Worm (Caenorhabditis elegans) whole organism, young adult: Measurements from ENCODE around the gene C23H3.9.
A peak's percentile ranks its signal among the peaks of the same experiment; 100 is the strongest.

Experiments
- C06A6.2 ChIP-seq: fragments of 200-800 bp; sonication (Bioruptor generic); conservative IDR thresholded peaks from 2 replicates; pipeline ENCODE4 v1.3.6; 2022; ENCODE audit warnings: missing genetic modification characterization, missing compliant biosample characterization
- D2030.7 ChIP-seq: fragments of 200-800 bp; sonication (Bioruptor generic); IDR thresholded peaks from 2 replicates; pipeline ENCODE4 v1.3.6; 2022; ENCODE audit warnings: missing genetic modification reagents, missing genetic modification characterization, missing compliant biosample characterization
- F23B12.7 ChIP-seq: sonication (generic microtip); optimal IDR thresholded peaks from 2 replicates; lab custom pipeline; 2017; ENCODE audit warnings: missing genetic modification characterization, mild to moderate bottlenecking, missing compliant biosample characterization, antibody characterized with exemption, moderate library complexity; ENCODE audit not compliant: insufficient read depth
- F49E8.2 ChIP-seq: sonication (generic microtip); optimal IDR thresholded peaks from 3 replicates; lab custom pipeline; 2017; ENCODE audit warnings: missing genetic modification characterization, mild to moderate bottlenecking, missing compliant biosample characterization, antibody characterized with exemption, moderate library complexity; ENCODE audit not compliant: insufficient read depth
- F55B11.4 ChIP-seq: sonication (generic microtip); optimal IDR thresholded peaks from 2 replicates; lab custom pipeline; 2016; ENCODE audit warnings: missing compliant biosample characterization, missing genetic modification characterization, borderline replicate concordance; ENCODE audit not compliant: insufficient read depth
- F57C9.4 ChIP-seq: sonication (generic microtip); optimal IDR thresholded peaks from 2 replicates; lab custom pipeline; 2017; ENCODE audit warnings: mild to moderate bottlenecking, missing genetic modification characterization, missing compliant biosample characterization
- ZK185.1 ChIP-seq: sonication (generic microtip); optimal IDR thresholded peaks from 2 replicates; lab custom pipeline; 2016; ENCODE audit warnings: mild to moderate bottlenecking, missing genetic modification characterization, missing compliant biosample characterization; ENCODE audit not compliant: poor library complexity, severe bottlenecking
- ama-1 ChIP-seq, 3 experiments: fragments of 150-350 bp in 1 of 3; sonication (generic microtip) in 2 of 3; optimal IDR thresholded peaks; 2 replicates each; lab custom pipeline; 2014 to 2018; ENCODE audit warnings: missing biosample characterization in 2 of 3, missing genetic modification characterization in 2 of 3, missing genetic modification reagents in 2 of 3
- athp-1 ChIP-seq: sonication (generic microtip); optimal IDR thresholded peaks from 2 replicates; lab custom pipeline; 2017; ENCODE audit warnings: mild to moderate bottlenecking, missing genetic modification characterization, missing compliant biosample characterization
- attf-3 ChIP-seq: fragments of 200-800 bp; sonication (Bioruptor generic); conservative IDR thresholded peaks from 2 replicates; pipeline ENCODE4 v1.3.6; 2022; ENCODE audit warnings: missing genetic modification reagents, missing genetic modification characterization, missing compliant biosample characterization
- bed-1 ChIP-seq: fragments of 200-800 bp; sonication (Bioruptor generic); IDR thresholded peaks from 2 replicates; pipeline ENCODE4 v1.3.6; 2022; ENCODE audit warnings: missing genetic modification reagents, missing genetic modification characterization, missing compliant biosample characterization
- ccch-3 ChIP-seq: fragments of 200-800 bp; sonication (Bioruptor generic); optimal IDR thresholded peaks from 2 replicates; lab custom pipeline; 2018; ENCODE audit warnings: mild to moderate bottlenecking, missing genetic modification characterization, missing compliant biosample characterization
- cebp-1 ChIP-seq, 2 experiments: fragments of 200-800 bp in 1 of 2; sonication (Bioruptor generic) in 1 of 2; sonication (generic microtip) in 1 of 2; IDR thresholded peaks in 1 of 2; optimal IDR thresholded peaks in 1 of 2; 2 replicates each; pipeline versions ENCODE4 v1.3.6 to Lab custom; 2017 to 2022; ENCODE audit warnings: missing compliant biosample characterization in 2 of 2, missing genetic modification characterization in 2 of 2, mild to moderate bottlenecking in 1 of 2, missing genetic modification reagents in 1 of 2, moderate library complexity in 1 of 2
- ceh-27 ChIP-seq: fragments of 200-800 bp; sonication (Bioruptor generic); optimal IDR thresholded peaks from 2 replicates; lab custom pipeline; 2018; ENCODE audit warnings: mild to moderate bottlenecking, missing genetic modification characterization, moderate library complexity, missing compliant biosample characterization
- ceh-40 ChIP-seq: fragments of 200-800 bp; sonication (Bioruptor generic); IDR thresholded peaks from 2 replicates; pipeline ENCODE4 v1.3.6; 2022; ENCODE audit warnings: missing genetic modification characterization, missing compliant biosample characterization
- die-1 ChIP-seq: sonication (generic microtip); optimal IDR thresholded peaks from 2 replicates; lab custom pipeline; 2016; ENCODE audit warnings: missing genotype, mild to moderate bottlenecking, missing genetic modification characterization, missing compliant biosample characterization
- dox-1 ChIP-seq: fragments of 200-800 bp; sonication (Bioruptor generic); IDR thresholded peaks from 2 replicates; pipeline ENCODE4 v1.3.6; 2022; ENCODE audit warnings: missing genetic modification reagents, missing genetic modification characterization, missing compliant biosample characterization
- dpl-1 ChIP-seq: fragments of 150-350 bp; optimal IDR thresholded peaks from 2 replicates; lab custom pipeline; 2014; ENCODE audit warnings: missing biosample characterization, missing genetic modification reagents, missing genetic modification characterization
- efl-1 ChIP-seq: fragments of 150-350 bp; optimal IDR thresholded peaks from 2 replicates; lab custom pipeline; 2014; ENCODE audit warnings: missing biosample characterization, missing genetic modification reagents, missing genetic modification characterization
- hsf-1 ChIP-seq: fragments of 200-800 bp; sonication (Bioruptor generic); IDR thresholded peaks from 2 replicates; pipeline ENCODE4 v1.3.6; 2022; ENCODE audit warnings: missing genetic modification reagents, missing genetic modification characterization, missing compliant biosample characterization
- lag-1 ChIP-seq: fragments of 200-800 bp; sonication (Bioruptor generic); IDR thresholded peaks from 2 replicates; pipeline ENCODE4 v1.3.6; 2022; ENCODE audit warnings: missing genetic modification reagents, missing genetic modification characterization, missing compliant biosample characterization
- let-607 ChIP-seq, 2 experiments: fragments of 200-800 bp in 1 of 2; sonication (Bioruptor generic) in 1 of 2; sonication (generic microtip) in 1 of 2; optimal IDR thresholded peaks; 2 replicates each; lab custom pipeline; 2016 to 2018; ENCODE audit warnings: mild to moderate bottlenecking in 2 of 2, missing compliant biosample characterization in 2 of 2, missing genetic modification characterization in 2 of 2, moderate library complexity in 2 of 2, missing genotype in 1 of 2
- lin-35 ChIP-seq, 3 experiments: fragments of 150-350 bp in 2 of 3; sonication (generic microtip) in 1 of 3; optimal IDR thresholded peaks; 2 replicates each; lab custom pipeline; 2014 to 2018; ENCODE audit warnings: missing biosample characterization in 3 of 3, missing genetic modification characterization in 3 of 3, missing genetic modification reagents in 3 of 3
- lin-40 ChIP-seq: sonication (generic microtip); optimal IDR thresholded peaks from 2 replicates; lab custom pipeline; 2016; ENCODE audit warnings: missing genetic modification characterization, mild to moderate bottlenecking, missing compliant biosample characterization, missing genotype, missing genetic modification reagents
- lin-54 ChIP-seq: fragments of 200-800 bp; sonication (Bioruptor generic); optimal IDR thresholded peaks from 2 replicates; lab custom pipeline; 2018; ENCODE audit warnings: mild to moderate bottlenecking, missing genetic modification characterization, missing compliant biosample characterization
- lir-1 ChIP-seq: fragments of 200-800 bp; sonication (Bioruptor generic); conservative IDR thresholded peaks from 2 replicates; pipeline ENCODE4 v1.3.6; 2022; ENCODE audit warnings: missing genetic modification reagents, missing genetic modification characterization, missing compliant biosample characterization
- lsy-27 ChIP-seq: sonication (generic microtip); optimal IDR thresholded peaks from 2 replicates; lab custom pipeline; 2017; ENCODE audit warnings: missing genetic modification characterization, mild to moderate bottlenecking, missing compliant biosample characterization, antibody characterized with exemption, missing genotype, borderline replicate concordance; ENCODE audit not compliant: insufficient read depth
- madf-10 ChIP-seq: sonication (generic microtip); optimal IDR thresholded peaks from 2 replicates; lab custom pipeline; 2016; ENCODE audit warnings: mild to moderate bottlenecking, missing genetic modification characterization, missing compliant biosample characterization
- madf-6 ChIP-seq: fragments of 200-800 bp; sonication (Bioruptor generic); IDR thresholded peaks from 2 replicates; pipeline ENCODE4 v1.3.6; 2022; ENCODE audit warnings: missing genetic modification reagents, missing genetic modification characterization, missing compliant biosample characterization
- mcd-1 ChIP-seq: fragments of 200-800 bp; sonication (Bioruptor generic); IDR thresholded peaks from 2 replicates; pipeline ENCODE4 v1.3.6; 2022; ENCODE audit warnings: missing genetic modification reagents, missing genetic modification characterization, missing compliant biosample characterization
- mel-28 ChIP-seq: sonication (generic microtip); optimal IDR thresholded peaks from 2 replicates; lab custom pipeline; 2016; ENCODE audit warnings: borderline replicate concordance, mild to moderate bottlenecking, missing genetic modification characterization, missing compliant biosample characterization
- mxl-1 ChIP-seq: sonication (generic microtip); optimal IDR thresholded peaks from 2 replicates; lab custom pipeline; 2016; ENCODE audit warnings: missing genetic modification characterization, missing compliant biosample characterization
- nhr-120 ChIP-seq: fragments of 200-800 bp; sonication (Bioruptor generic); IDR thresholded peaks from 2 replicates; pipeline ENCODE4 v1.3.6; 2022; ENCODE audit warnings: missing genetic modification characterization, missing compliant biosample characterization
- nhr-80 ChIP-seq: sonication (generic microtip); optimal IDR thresholded peaks from 2 replicates; lab custom pipeline; 2016; ENCODE audit warnings: missing genetic modification characterization, missing compliant biosample characterization
- pha-4 ChIP-seq: fragments of 150-350 bp; sonication (generic microtip); optimal IDR thresholded peaks from 2 replicates; lab custom pipeline; 2014; ENCODE audit warnings: missing biosample characterization, missing genetic modification reagents, missing genetic modification characterization
- rcor-1 ChIP-seq: fragments of 200-800 bp; sonication (Bioruptor generic); IDR thresholded peaks from 2 replicates; pipeline ENCODE4 v1.3.6; 2022; ENCODE audit warnings: missing genetic modification reagents, missing genetic modification characterization, missing compliant biosample characterization
- rec-8 ChIP-seq, 2 experiments: sonication (generic microtip); optimal IDR thresholded peaks; 2 replicates each; lab custom pipeline; 2016; ENCODE audit warnings: mild to moderate bottlenecking in 2 of 2, missing genetic modification characterization in 2 of 2, missing genetic modification reagents in 2 of 2, missing genotype in 2 of 2, missing biosample characterization in 1 of 2, missing compliant biosample characterization in 1 of 2, moderate library complexity in 1 of 2
- sdz-38 ChIP-seq: sonication (generic microtip); optimal IDR thresholded peaks from 2 replicates; lab custom pipeline; 2016; ENCODE audit warnings: missing genotype, missing genetic modification characterization, missing compliant biosample characterization
- snpc-4 ChIP-seq, 5 experiments: fragments of 150-350 bp in 1 of 5; sonication (generic microtip) in 4 of 5; optimal IDR thresholded peaks; 2 replicates each; lab custom pipeline; 2014 to 2018; ENCODE audit warnings: missing genetic modification characterization in 5 of 5, missing biosample characterization in 3 of 5, antibody characterized with exemption in 2 of 5, mild to moderate bottlenecking in 2 of 5, missing compliant biosample characterization in 2 of 5, missing genotype in 2 of 5, moderate library complexity in 2 of 5, missing genetic modification reagents in 1 of 5
- tlf-1 ChIP-seq: fragments of 200-800 bp; sonication (Bioruptor generic); optimal IDR thresholded peaks from 2 replicates; lab custom pipeline; 2018; ENCODE audit warnings: mild to moderate bottlenecking, missing genetic modification characterization, missing compliant biosample characterization
- xnd-1 ChIP-seq: sonication (generic microtip); optimal IDR thresholded peaks from 2 replicates; lab custom pipeline; 2016; ENCODE audit warnings: missing genotype, missing genetic modification reagents, missing genetic modification characterization, missing compliant biosample characterization
- ztf-22 ChIP-seq: fragments of 200-800 bp; sonication (Bioruptor generic); optimal IDR thresholded peaks from 2 replicates; lab custom pipeline; 2018; ENCODE audit warnings: mild to moderate bottlenecking, missing genetic modification characterization, moderate library complexity, missing compliant biosample characterization
- ztf-6 ChIP-seq: fragments of 200-800 bp; sonication (Bioruptor generic); IDR thresholded peaks from 2 replicates; pipeline ENCODE4 v1.3.6; 2022; ENCODE audit warnings: missing genetic modification reagents, missing genetic modification characterization, missing compliant biosample characterization

Gene C23H3.9

ce11 chrII:43640-44039 lies 35.4 kb downstream of the C23H3.9 start, which contains the start of gene nfyc-1:
TSS of gene nfyc-1 (plus strand) at chrII:43907.
- no peak for TF ChIP-seq ceh-40 (GFP tag; lab: Robert Waterston, UW)
- TF ChIP-seq cebp-1 (GFP tag; IDR thresholded peaks at IDR 0.05; lab: Robert Waterston, UW): no peak
- peak; percentile 10 for TF ChIP-seq cebp-1 (tag; optimal IDR thresholded peaks at IDR 0.05; lab: Kevin White, UChicago)
- TF ChIP-seq lin-35 (GFP tag; optimal IDR thresholded peaks at IDR 0.05; lab: Kevin White, UChicago): peak in 1 of 3 experiments; percentile 57
- TF ChIP-seq xnd-1 (tag; lab: Kevin White, UChicago): no peak
- TF ChIP-seq let-607 (tag; optimal IDR thresholded peaks at IDR 0.05; lab: Kevin White, UChicago): peak in 1 of 2 experiments; percentile 19
- TF ChIP-seq dox-1 (GFP tag; lab: Robert Waterston, UW): peak; percentile 41; the same call in 1 of the 2 replicates
- TF ChIP-seq dpl-1: peak; percentile 17
- TF ChIP-seq madf-6 (GFP tag; lab: Robert Waterston, UW): peak; percentile 44; the same call in 1 of the 2 replicates
- peak; percentile 81 for TF ChIP-seq mcd-1 (GFP tag; lab: Robert Waterston, UW)
- TF ChIP-seq mel-28 (tag; lab: Kevin White, UChicago): no peak
- peak; percentile 26 for TF ChIP-seq ZK185.1
- peak; percentile 27 for TF ChIP-seq efl-1 (GFP tag; lab: Kevin White, UChicago)
- TF ChIP-seq rcor-1: peak; percentile 41; the same call in 1 of the 2 replicates
- peak; percentile 66 for TF ChIP-seq D2030.7 (GFP tag; lab: Robert Waterston, UW)
- no peak for TF ChIP-seq sdz-38 (tag; lab: Kevin White, UChicago)
- TF ChIP-seq lin-40 (tag; lab: Kevin White, UChicago): peak; percentile 27
- TF ChIP-seq ceh-27 (GFP tag; lab: Kevin White, UChicago): peak; percentile 7
- no peak for TF ChIP-seq snpc-4 (GFP tag; optimal IDR thresholded peaks at IDR 0.05; lab: Kevin White, UChicago)
- TF ChIP-seq snpc-4 (tag; optimal IDR thresholded peaks at IDR 0.05; lab: Kevin White, UChicago): peak in 2 of 4 experiments; percentile 4 to 37

- TF ChIP-seq ama-1 (optimal IDR thresholded peaks at IDR 0.05; lab: Kevin White, UChicago) (no peak), ama-1 (GFP tag; optimal IDR thresholded peaks at IDR 0.05; lab: Kevin White, UChicago) (peak in 1 of 2 experiments; percentile 31), F49E8.2 (tag; lab: Kevin White, UChicago) (peak; percentile 44), F55B11.4 (tag; lab: Kevin White, UChicago) (no peak), lsy-27 (tag; lab: Kevin White, UChicago) (no peak), ceh-40 (GFP tag; lab: Robert Waterston, UW) (no peak), mel-28 (tag; lab: Kevin White, UChicago) (no peak), attf-3 (GFP tag; lab: Robert Waterston, UW) (no peak), C06A6.2 (GFP tag; lab: Robert Waterston, UW) (no peak), ztf-22 (GFP tag; lab: Kevin White, UChicago) (no peak), mxl-1 (tag; lab: Kevin White, UChicago) (no peak), madf-10 (tag; lab: Kevin White, UChicago) (no peak), ztf-6 (GFP tag; lab: Robert Waterston, UW) (no peak), xnd-1 (tag; lab: Kevin White, UChicago) (no peak), die-1 (no peak), bed-1 (GFP tag; lab: Robert Waterston, UW) (no peak), tlf-1 (GFP tag; lab: Kevin White, UChicago) (peak; percentile 34), F23B12.7 (tag; lab: Kevin White, UChicago) (no peak), ccch-3 (no peak), nhr-80 (tag; lab: Kevin White, UChicago) (no peak), lin-54 (GFP tag; lab: Kevin White, UChicago) (no peak), lir-1 (GFP tag; lab: Robert Waterston, UW) (no peak), lag-1 (GFP tag; lab: Robert Waterston, UW) (no peak), rec-8 (tag; optimal IDR thresholded peaks at IDR 0.05; lab: Kevin White, UChicago) (peak in 1 of 2 experiments; percentile 14), pha-4 (no peak), athp-1 (tag; lab: Kevin White, UChicago) (no peak), F57C9.4 (tag; lab: Kevin White, UChicago) (no peak), nhr-120 (GFP tag; lab: Robert Waterston, UW) (no peak), cebp-1 (GFP tag; IDR thresholded peaks at IDR 0.05; lab: Robert Waterston, UW) (no peak), cebp-1 (tag; optimal IDR thresholded peaks at IDR 0.05; lab: Kevin White, UChicago) (no peak), hsf-1 (GFP tag; lab: Robert Waterston, UW) (0 out of 2 replicates have a peak, but pooled peaks have one; percentile 6)
Observed at ce11 chrII:41914-42313, 37.2 kb downstream of the C23H3.9 start, which contains the start of gene F23F1.10. TSS of gene F23F1.10 (minus strand) at chrII:41982.
